Worm (Caenorhabditis elegans): ENCODE measurements around the gene F15B9.10.
"Not testable (repeated sequence)": the region's sequence is repeated elsewhere in the genome, so short reads cannot be mapped to it uniquely, and the experiment has no call there.

Gene F15B9.10

ce11 chrV:12968555-12968954, 40.2 kb downstream of the F15B9.10 start, which contains the start of gene lin-46:
TSS of gene lin-46 (plus strand) at chrV:12968855.
- TF ChIP-seq vab-7 (GFP tag; IDR thresholded peaks at IDR 0.05) = no peak
- TF ChIP-seq ama-1 (optimal IDR thresholded peaks at IDR 0.05) = no peak
- no peak for TF ChIP-seq tra-1 (GFP tag; IDR thresholded peaks at IDR 0.05)
- no peak for TF ChIP-seq tag-97 (GFP tag; IDR thresholded peaks at IDR 0.05)
- TF ChIP-seq ceh-32 (tag; optimal IDR thresholded peaks at IDR 0.05; ENCODE audit: poor library complexity) = no peak
- TF ChIP-seq ztf-7 (tag; optimal IDR thresholded peaks at IDR 0.05) = no peak
- TF ChIP-seq nhr-237 (tag; optimal IDR thresholded peaks at IDR 0.05) = no peak
- no peak for TF ChIP-seq F10B5.3 (tag; optimal IDR thresholded peaks at IDR 0.05)
- TF ChIP-seq egl-43 (GFP tag; IDR thresholded peaks at IDR 0.05) = no peak
- TF ChIP-seq sdz-12 (GFP tag; optimal IDR thresholded peaks at IDR 0.05) = no peak
- no peak for TF ChIP-seq skn-1 (tag; optimal IDR thresholded peaks at IDR 0.05)
- no peak for TF ChIP-seq dmd-8 (GFP tag; IDR thresholded peaks at IDR 0.05)
- TF ChIP-seq Y105C5A.15 (GFP tag; IDR thresholded peaks at IDR 0.05) = no peak
- no peak for TF ChIP-seq mdl-1 (tag; optimal IDR thresholded peaks at IDR 0.05)
- TF ChIP-seq zfp-2 (tag; optimal IDR thresholded peaks at IDR 0.05) = no peak
- no peak for TF ChIP-seq nhr-42 (GFP tag; IDR thresholded peaks at IDR 0.05)

- TF ChIP-seq hlh-11 (tag; optimal IDR thresholded peaks at IDR 0.05) (peak; percentile 79), zfp-2 (tag; optimal IDR thresholded peaks at IDR 0.05) (peak; percentile 72), lin-38 (GFP tag; IDR thresholded peaks at IDR 0.05) (peak; percentile 99), nhr-48 (tag; optimal IDR thresholded peaks at IDR 0.05) (peak; percentile 60), nhr-11 (tag; optimal IDR thresholded peaks at IDR 0.05) (peak; percentile 37), unc-130 (GFP tag; optimal IDR thresholded peaks at IDR 0.05) (peak; percentile 66), dpl-1 (GFP tag; optimal IDR thresholded peaks at IDR 0.05) (peak; percentile 58), mep-1 (tag; optimal IDR thresholded peaks at IDR 0.05) (peak; percentile 74), zfp-3 (GFP tag; conservative IDR thresholded peaks at IDR 0.05) (peak; percentile 87), ctbp-1 (GFP tag; IDR thresholded peaks at IDR 0.05) (peak; percentile 69; the same call in 1 of the 2 replicates), spr-3 (GFP tag; optimal IDR thresholded peaks at IDR 0.05) (peak; percentile 38), mxl-2 (GFP tag; conservative IDR thresholded peaks at IDR 0.05) (peak; percentile 62), hif-1 (tag; optimal IDR thresholded peaks at IDR 0.05) (peak in 1 of 2 experiments; percentile 56), madf-9 (GFP tag; conservative IDR thresholded peaks at IDR 0.05) (peak; percentile 70; the same call in 1 of the 2 replicates), T20F7.1 (GFP tag; optimal IDR thresholded peaks at IDR 0.05) (peak; percentile 92), mxl-3 (GFP tag; optimal IDR thresholded peaks at IDR 0.05) (peak; percentile 44), dmd-6 (GFP tag; IDR thresholded peaks at IDR 0.05) (peak; percentile 94), nhr-102 (tag; optimal IDR thresholded peaks at IDR 0.05) (peak; percentile 58), aha-1 (tag) (peak; percentile 96), hlh-30 (tag; optimal IDR thresholded peaks at IDR 0.05; ENCODE audit: insufficient read depth) (peak; percentile 43), arid-1 (GFP tag; conservative IDR thresholded peaks at IDR 0.05) (peak; percentile 72), lim-7 (GFP tag; IDR thresholded peaks at IDR 0.05) (0 out of 2 replicates have a peak, but pooled peaks have one; percentile 10), ceh-20 (GFP tag; IDR thresholded peaks at IDR 0.05) (peak; percentile 82), Y48G9A.11 (GFP tag; IDR thresholded peaks at IDR 0.05) (peak; percentile 52; the same call in 1 of the 2 replicates), hmg-1.1 (GFP tag; IDR thresholded peaks at IDR 0.05) (peak; percentile 86), lsy-2 (tag; optimal IDR thresholded peaks at IDR 0.05) (peak in 1 of 2 experiments; percentile 93), nhr-77 (tag; optimal IDR thresholded peaks at IDR 0.05) (peak; percentile 54), dve-1 (tag; optimal IDR thresholded peaks at IDR 0.05; ENCODE audit: insufficient read depth) (peak; percentile 53), Y75B8A.6 (GFP tag; IDR thresholded peaks at IDR 0.05) (peak; percentile 45; the same call in 1 of the 2 replicates), pha-4 (GFP tag; IDR thresholded peaks at IDR 0.05) (peak; percentile 77), daf-16 (GFP tag; optimal IDR thresholded peaks at IDR 0.05) (peak in 1 of 2 experiments; percentile 21), daf-16 (tag; optimal IDR thresholded peaks at IDR 0.05) (peak; percentile 35), lin-1 (GFP tag; IDR thresholded peaks at IDR 0.05) (peak; percentile 12; the same call in 1 of the 2 replicates), mes-2 (tag; optimal IDR thresholded peaks at IDR 0.05; ENCODE audit: poor library complexity, severe bottlenecking) (peak; percentile 79)
- not testable (repeated sequence) for TF ChIP-seq pha-4 (tag; optimal IDR thresholded peaks at IDR 0.05)
These were observed 40.8 kb downstream of the F15B9.10 start, which contains the start of gene R186.8 for ce11 chrV:12967925-12968327. TSS of gene R186.8 (minus strand) at chrV:12967982.
